Fruit fly (Drosophila melanogaster) whole organism, prepupa: Measurements from ENCODE around the gene Nmdar1.

ENCODE experiments used
- Blimp-1 ChIP-seq: fragments of 200-800 bp; sonication (Bioruptor generic); optimal IDR thresholded peaks from 3 replicates; lab custom pipeline; 2017; ENCODE audit warnings: missing biosample characterization, missing genetic modification characterization, mild to moderate bottlenecking, moderate library complexity, missing genetic modification reagents
- CG10669 ChIP-seq: fragments of 200-800 bp; sonication (Bioruptor generic); optimal IDR thresholded peaks from 3 replicates; lab custom pipeline; 2018; ENCODE audit warnings: missing biosample characterization, mild to moderate bottlenecking, missing genetic modification characterization, moderate library complexity
- CG11294 ChIP-seq: fragments of 200-800 bp; sonication (Bioruptor generic); IDR thresholded peaks from 2 replicates; pipeline ENCODE4 v1.3.6; 2022; ENCODE audit warnings: missing biosample characterization, missing genetic modification characterization
- CG15336 ChIP-seq: fragments of 200-800 bp; sonication (Bioruptor generic); IDR thresholded peaks from 2 replicates; pipeline ENCODE4 v1.3.6; 2022; ENCODE audit warnings: missing biosample characterization, missing genetic modification characterization
- CG1621 ChIP-seq: fragments of 200-800 bp; sonication (Bioruptor generic); optimal IDR thresholded peaks from 3 replicates; lab custom pipeline; 2018; ENCODE audit warnings: missing biosample characterization, mild to moderate bottlenecking, missing genetic modification characterization
- CG31627 ChIP-seq: fragments of 200-800 bp; sonication (Bioruptor generic); optimal IDR thresholded peaks from 3 replicates; lab custom pipeline; 2016; ENCODE audit warnings: missing biosample characterization, missing genetic modification characterization
- CG32006 ChIP-seq: fragments of 200-800 bp; sonication (Bioruptor generic); optimal IDR thresholded peaks from 3 replicates; lab custom pipeline; 2017; ENCODE audit warnings: missing biosample characterization, mild to moderate bottlenecking, missing genetic modification characterization
- CG34406 ChIP-seq: fragments of 200-800 bp; sonication (Bioruptor generic); optimal IDR thresholded peaks from 3 replicates; lab custom pipeline; 2016; ENCODE audit warnings: missing biosample characterization, missing genetic modification characterization
- CG3919 ChIP-seq: fragments of 200-800 bp; sonication (Bioruptor generic); optimal IDR thresholded peaks from 3 replicates; lab custom pipeline; 2016; ENCODE audit warnings: missing biosample characterization, missing genetic modification characterization
- CG6276 ChIP-seq: fragments of 200-800 bp; sonication (Bioruptor generic); optimal IDR thresholded peaks from 2 replicates; lab custom pipeline; 2017; ENCODE audit warnings: missing biosample characterization, mild to moderate bottlenecking, missing genetic modification characterization
- CG6854 ChIP-seq: fragments of 200-800 bp; sonication (Bioruptor generic); optimal IDR thresholded peaks from 2 replicates; lab custom pipeline; 2017; ENCODE audit warnings: missing biosample characterization, mild to moderate bottlenecking, missing genetic modification characterization
- CG7368 ChIP-seq: fragments of 200-800 bp; sonication (Bioruptor generic); optimal IDR thresholded peaks from 3 replicates; lab custom pipeline; 2016; ENCODE audit warnings: missing biosample characterization, missing genetic modification characterization
- CG8119 ChIP-seq: fragments of 200-800 bp; sonication (Bioruptor generic); IDR thresholded peaks from 3 replicates; pipeline ENCODE4 v1.3.6; 2022; ENCODE audit warnings: missing biosample characterization, missing genetic modification characterization
- CG8319 ChIP-seq: fragments of 200-800 bp; sonication (Bioruptor generic); optimal IDR thresholded peaks from 3 replicates; lab custom pipeline; 2016; ENCODE audit warnings: missing biosample characterization, missing genetic modification characterization
- CG8632 ChIP-seq: fragments of 200-800 bp; sonication (Bioruptor generic); optimal IDR thresholded peaks from 3 replicates; lab custom pipeline; 2016; ENCODE audit warnings: missing biosample characterization, missing genetic modification characterization
- CG9139 ChIP-seq: fragments of 200-800 bp; sonication (Bioruptor generic); optimal IDR thresholded peaks from 3 replicates; lab custom pipeline; 2017; ENCODE audit warnings: missing biosample characterization, mild to moderate bottlenecking, missing genetic modification characterization
- Eip75B ChIP-seq: fragments of 200-800 bp; sonication (Bioruptor generic); optimal IDR thresholded peaks from 3 replicates; lab custom pipeline; 2016; ENCODE audit warnings: missing biosample characterization, missing genetic modification characterization
- Eip78C ChIP-seq: fragments of 200-800 bp; sonication (Bioruptor generic); peaks from one replicate; lab custom pipeline; 2016; ENCODE audit warnings: missing biosample characterization, missing genetic modification characterization
- Gug ChIP-seq: fragments of 200-800 bp; sonication (Bioruptor generic); IDR thresholded peaks from 2 replicates; pipeline ENCODE4 v1.3.6; 2022; ENCODE audit warnings: missing biosample characterization, missing genetic modification characterization
- Hr38 ChIP-seq: sonication (Bioruptor generic); optimal IDR thresholded peaks from 2 replicates; lab custom pipeline; 2016; ENCODE audit warnings: missing biosample characterization, missing genetic modification characterization
- Hr4 ChIP-seq: fragments of 200-800 bp; sonication (Bioruptor generic); optimal IDR thresholded peaks from 3 replicates; lab custom pipeline; 2016; ENCODE audit warnings: missing biosample characterization, missing genetic modification characterization
- Lpt ChIP-seq: fragments of 200-800 bp; sonication (Bioruptor generic); optimal IDR thresholded peaks from 3 replicates; lab custom pipeline; 2016; ENCODE audit warnings: missing biosample characterization, missing genetic modification characterization
- Met ChIP-seq: fragments of 200-800 bp; sonication (Bioruptor generic); optimal IDR thresholded peaks from 3 replicates; lab custom pipeline; 2016; ENCODE audit warnings: missing biosample characterization, missing genetic modification characterization
- OdsH ChIP-seq: fragments of 200-800 bp; sonication (Bioruptor generic); optimal IDR thresholded peaks from 3 replicates; lab custom pipeline; 2016; ENCODE audit warnings: missing biosample characterization, missing genetic modification characterization
- Smox ChIP-seq: fragments of 200-800 bp; sonication (Bioruptor generic); optimal IDR thresholded peaks from 3 replicates; lab custom pipeline; 2016; ENCODE audit warnings: missing biosample characterization, missing genetic modification characterization
- acj6 ChIP-seq: fragments of 200-800 bp; sonication (Bioruptor generic); optimal IDR thresholded peaks from 3 replicates; lab custom pipeline; 2016; ENCODE audit warnings: missing biosample characterization, missing genetic modification characterization
- dac ChIP-seq: fragments of 200-800 bp; sonication (Bioruptor generic); optimal IDR thresholded peaks from 2 replicates; lab custom pipeline; 2017; ENCODE audit warnings: missing biosample characterization, mild to moderate bottlenecking, missing genetic modification characterization
- eg ChIP-seq: fragments of 200-800 bp; sonication (Bioruptor generic); IDR thresholded peaks from 3 replicates; pipeline ENCODE4 v1.3.6; 2022; ENCODE audit warnings: missing biosample characterization, missing genetic modification characterization
- esn ChIP-seq: fragments of 200-800 bp; sonication (Bioruptor generic); optimal IDR thresholded peaks from 2 replicates; lab custom pipeline; 2016; ENCODE audit warnings: missing biosample characterization, mild to moderate bottlenecking, missing genetic modification characterization, moderate library complexity
- fd59A ChIP-seq: fragments of 200-800 bp; sonication (Bioruptor generic); optimal IDR thresholded peaks from 2 replicates; lab custom pipeline; 2017; ENCODE audit warnings: missing biosample characterization, mild to moderate bottlenecking, missing genetic modification characterization, missing genetic modification reagents
- fkh ChIP-seq: fragments of 200-800 bp; sonication (Bioruptor generic); optimal IDR thresholded peaks from 3 replicates; lab custom pipeline; 2017; ENCODE audit warnings: missing biosample characterization, mild to moderate bottlenecking, missing genetic modification characterization, moderate library complexity
- lz ChIP-seq: fragments of 200-800 bp; sonication (Bioruptor generic); optimal IDR thresholded peaks from 3 replicates; lab custom pipeline; 2016; ENCODE audit warnings: missing biosample characterization, missing genetic modification characterization
- net ChIP-seq: fragments of 200-800 bp; sonication (Bioruptor generic); optimal IDR thresholded peaks from 3 replicates; lab custom pipeline; 2016; ENCODE audit warnings: missing biosample characterization, missing genetic modification characterization
- pdm3 ChIP-seq: fragments of 200-800 bp; sonication (Bioruptor generic); optimal IDR thresholded peaks from 3 replicates; lab custom pipeline; 2016; ENCODE audit warnings: missing biosample characterization, missing genetic modification characterization
- spab ChIP-seq: fragments of 200-800 bp; sonication (Bioruptor generic); optimal IDR thresholded peaks from 2 replicates; lab custom pipeline; 2017; ENCODE audit warnings: missing biosample characterization, mild to moderate bottlenecking, missing genetic modification characterization, missing genetic modification reagents
- topi ChIP-seq: fragments of 200-800 bp; sonication (Bioruptor generic); optimal IDR thresholded peaks from 3 replicates; lab custom pipeline; 2016; ENCODE audit warnings: missing biosample characterization, missing genetic modification characterization

Nmdar1 gene

DNA sequence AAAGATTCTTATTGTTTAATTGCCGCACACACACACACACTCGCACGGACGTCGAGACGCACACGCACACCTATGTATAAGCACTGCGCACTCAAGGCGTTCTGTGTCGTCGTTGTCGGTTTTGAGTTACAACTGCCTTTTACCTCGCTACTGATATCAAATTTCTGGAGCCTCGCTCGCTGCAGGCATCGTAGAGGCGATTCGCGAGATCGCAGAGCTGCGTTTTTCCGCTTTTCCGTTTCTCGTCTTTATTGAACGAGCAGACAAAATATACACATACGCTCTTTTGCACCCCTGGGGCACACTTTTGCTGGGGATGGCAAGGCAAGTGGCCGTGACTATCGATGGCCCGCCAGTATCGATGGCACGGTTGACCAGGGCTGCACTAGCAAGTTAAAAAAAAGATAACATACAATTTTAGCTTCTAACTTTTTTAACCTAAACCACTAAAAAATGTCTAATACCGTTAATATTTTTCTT is 24.4 kb upstream of the Nmdar1 start, which contains the start of gene CG2519 (continued):
- TF ChIP-seq pdm3 (GFP tag; lab: Kevin White, UChicago) = no peak
- no peak for TF ChIP-seq Smox (GFP tag; lab: Kevin White, UChicago)
- peak; percentile 25; the same call in 1 of the 2 replicates for TF ChIP-seq CG15336 (GFP tag; lab: Robert Waterston, UW)
- peak; percentile 54 for TF ChIP-seq esn (GFP tag; lab: Kevin White, UChicago)
- TF ChIP-seq Met = no peak
- TF ChIP-seq, all 60 proteins: peak for 10

dm6 chr3R:5527563-5527962 is 4.4 kb upstream of the Nmdar1 start:
- TF ChIP-seq Eip75B = no peak
- TF ChIP-seq CG34406 (GFP tag; lab: Kevin White, UChicago) = no peak
- TF ChIP-seq fd59A = no peak
- TF ChIP-seq CG1621 (tag; lab: Kevin White, UChicago) = no peak
- TF ChIP-seq Blimp-1 (GFP tag; lab: Kevin White, UChicago) = no peak
- TF ChIP-seq CG8119 = no peak
- TF ChIP-seq net = no peak
- TF ChIP-seq eg (GFP tag; lab: Robert Waterston, UW) = no peak
- TF ChIP-seq CG31627 (GFP tag; lab: Kevin White, UChicago) = no peak
- no peak for TF ChIP-seq Gug
- TF ChIP-seq CG10669 = no peak
- TF ChIP-seq OdsH = no peak
- TF ChIP-seq Hr38 (GFP tag; lab: Kevin White, UChicago) = no peak
- no peak for TF ChIP-seq CG9139
- TF ChIP-seq esn (GFP tag; lab: Kevin White, UChicago) = no peak
- no peak for TF ChIP-seq CG8632 (GFP tag; lab: Kevin White, UChicago)

DNA sequence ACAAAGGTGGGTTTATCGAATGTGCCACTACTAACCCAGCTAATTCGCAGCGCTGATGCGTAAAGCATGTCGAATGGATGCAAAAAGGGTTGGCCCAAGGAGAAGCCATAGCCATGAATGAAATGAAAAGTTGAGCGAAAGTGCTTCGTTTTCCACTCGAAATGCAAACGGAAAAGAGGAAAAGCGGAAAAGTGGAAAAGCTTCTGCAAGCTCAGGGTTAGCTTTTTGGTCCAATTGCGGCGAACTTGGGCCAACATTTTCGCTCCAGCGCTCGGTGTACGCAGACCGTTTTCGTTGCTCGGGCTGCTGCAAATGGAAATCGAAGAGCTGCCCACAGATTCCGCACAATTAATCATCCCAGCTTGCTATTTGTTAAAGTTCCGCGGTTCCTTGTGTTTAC is 1.7 kb upstream of the Nmdar1 start:
- TF ChIP-seq CG3919 (GFP tag; lab: Kevin White, UChicago) (no peak), fd59A (no peak), esn (GFP tag; lab: Kevin White, UChicago) (no peak), fkh (GFP tag; lab: Kevin White, UChicago) (no peak), acj6 (no peak), CG34406 (GFP tag; lab: Kevin White, UChicago) (no peak), dac (GFP tag; lab: Kevin White, UChicago) (no peak), CG7368 (no peak), spab (GFP tag; lab: Kevin White, UChicago) (no peak), lz (GFP tag; lab: Kevin White, UChicago) (no peak), CG11294 (no peak), CG32006 (GFP tag; lab: Kevin White, UChicago) (no peak), CG8632 (GFP tag; lab: Kevin White, UChicago) (no peak), topi (GFP tag; lab: Kevin White, UChicago) (no peak), CG6854 (GFP tag; lab: Kevin White, UChicago) (no peak), Lpt (GFP tag; lab: Kevin White, UChicago) (no peak), CG6276 (GFP tag; lab: Kevin White, UChicago) (no peak), Hr4 (GFP tag; lab: Kevin White, UChicago) (no peak), OdsH (no peak)

DNA sequence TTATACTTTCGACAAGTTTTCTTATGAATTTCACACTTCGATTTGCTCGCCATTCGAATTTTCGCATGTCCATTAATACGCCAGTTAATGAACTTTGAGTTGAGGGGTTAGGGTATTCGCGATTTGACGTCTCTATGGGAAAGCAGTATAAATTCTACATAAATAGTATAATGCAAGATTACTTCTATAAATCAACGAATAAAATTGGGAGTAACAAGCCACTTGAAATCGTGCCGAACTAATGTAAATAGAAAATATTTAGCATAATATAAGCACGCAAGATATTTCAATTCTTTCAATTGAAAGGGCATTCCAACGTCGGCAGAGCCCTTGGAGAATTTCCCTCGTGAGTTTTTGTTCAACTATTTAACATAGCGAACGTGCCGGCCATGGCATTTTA is 2.6 kb downstream of the Nmdar1 start:
- TF ChIP-seq CG8319 (GFP tag; lab: Kevin White, UChicago) (no peak), Met (no peak), Eip78C (GFP tag; lab: Kevin White, UChicago) (peak; percentile 52), Hr4 (GFP tag; lab: Kevin White, UChicago) (peak; percentile 31), CG6276 (GFP tag; lab: Kevin White, UChicago) (no peak), CG8119 (no peak)
